Worm (Caenorhabditis elegans) whole organism, mixed stage, embryonic: Measurements from ENCODE around the gene T10D4.15.
"Not testable (repeated sequence)": the region's sequence is repeated elsewhere in the genome, so short reads cannot be mapped to it uniquely, and the experiment has no call there.

Source experiments
- bed-3 ChIP-seq: fragments of 200-800 bp; sonication (Bioruptor generic); optimal IDR thresholded peaks from 3 replicates; lab custom pipeline; 2018; ENCODE audit warnings: mild to moderate bottlenecking, missing genetic modification characterization, moderate library complexity, missing compliant biosample characterization
- ceh-83 ChIP-seq: fragments of 200-800 bp; sonication (Bioruptor generic); optimal IDR thresholded peaks from 2 replicates; lab custom pipeline; 2018; ENCODE audit warnings: mild to moderate bottlenecking, missing genetic modification characterization, missing compliant biosample characterization
- cnd-1 ChIP-seq: fragments of 200-800 bp; sonication (Bioruptor generic); optimal IDR thresholded peaks from 2 replicates; lab custom pipeline; 2018; ENCODE audit warnings: mild to moderate bottlenecking, missing genetic modification characterization, missing compliant biosample characterization
- elt-1 ChIP-seq: sonication (generic microtip); optimal IDR thresholded peaks from 2 replicates; lab custom pipeline; 2017; ENCODE audit warnings: missing genetic modification characterization, mild to moderate bottlenecking, missing compliant biosample characterization, antibody characterized with exemption, moderate library complexity, borderline replicate concordance; ENCODE audit not compliant: insufficient read depth
- elt-3 ChIP-seq: fragments of 150-350 bp; optimal IDR thresholded peaks from 2 replicates; lab custom pipeline; 2014; ENCODE audit warnings: missing biosample characterization, missing genetic modification characterization
- lin-13 ChIP-seq: fragments of 150-350 bp; optimal IDR thresholded peaks from 2 replicates; lab custom pipeline; 2014; ENCODE audit warnings: missing biosample characterization, missing genetic modification characterization
- lsy-2 ChIP-seq: fragments of 150-350 bp; optimal IDR thresholded peaks from 2 replicates; lab custom pipeline; 2014; ENCODE audit warnings: missing biosample characterization, missing genetic modification characterization
- mab-5 ChIP-seq: fragments of 150-350 bp; optimal IDR thresholded peaks from 2 replicates; lab custom pipeline; 2014; ENCODE audit warnings: missing biosample characterization, missing genetic modification characterization
- nhr-12 ChIP-seq: fragments of 150-350 bp; optimal IDR thresholded peaks from 2 replicates; lab custom pipeline; 2014; ENCODE audit warnings: missing biosample characterization, missing genetic modification characterization
- unc-39 ChIP-seq: fragments of 150-350 bp; optimal IDR thresholded peaks from 2 replicates; lab custom pipeline; 2014; ENCODE audit warnings: missing biosample characterization, missing genetic modification characterization
- unc-62 ChIP-seq: fragments of 150-350 bp; optimal IDR thresholded peaks from 2 replicates; lab custom pipeline; 2014; ENCODE audit warnings: missing biosample characterization, missing genetic modification reagents, missing genetic modification characterization
- ztf-11 ChIP-seq: fragments of 150-350 bp; optimal IDR thresholded peaks from 2 replicates; lab custom pipeline; 2014; ENCODE audit warnings: missing biosample characterization, missing genetic modification characterization

ce11 chrII:3184858-3185257, 38.9 kb downstream of the T10D4.15 start, which contains the start of gene sri-78:
- TF ChIP-seq unc-62; lin-13 (tag; lab: Kevin White, UChicago); nhr-12 (tag; lab: Kevin White, UChicago); elt-1 (tag; lab: Kevin White, UChicago); elt-3 (tag; lab: Kevin White, UChicago); bed-3 (GFP tag; lab: Kevin White, UChicago); ztf-11 (tag; lab: Kevin White, UChicago); ceh-83 (GFP tag; lab: Kevin White, UChicago); lsy-2 (tag; lab: Kevin White, UChicago); cnd-1; mab-5; unc-39 (tag; lab: Kevin White, UChicago): not testable (repeated sequence)
